Fruit fly (Drosophila melanogaster): ENCODE measurements around the gene Ir7a.

DNA sequence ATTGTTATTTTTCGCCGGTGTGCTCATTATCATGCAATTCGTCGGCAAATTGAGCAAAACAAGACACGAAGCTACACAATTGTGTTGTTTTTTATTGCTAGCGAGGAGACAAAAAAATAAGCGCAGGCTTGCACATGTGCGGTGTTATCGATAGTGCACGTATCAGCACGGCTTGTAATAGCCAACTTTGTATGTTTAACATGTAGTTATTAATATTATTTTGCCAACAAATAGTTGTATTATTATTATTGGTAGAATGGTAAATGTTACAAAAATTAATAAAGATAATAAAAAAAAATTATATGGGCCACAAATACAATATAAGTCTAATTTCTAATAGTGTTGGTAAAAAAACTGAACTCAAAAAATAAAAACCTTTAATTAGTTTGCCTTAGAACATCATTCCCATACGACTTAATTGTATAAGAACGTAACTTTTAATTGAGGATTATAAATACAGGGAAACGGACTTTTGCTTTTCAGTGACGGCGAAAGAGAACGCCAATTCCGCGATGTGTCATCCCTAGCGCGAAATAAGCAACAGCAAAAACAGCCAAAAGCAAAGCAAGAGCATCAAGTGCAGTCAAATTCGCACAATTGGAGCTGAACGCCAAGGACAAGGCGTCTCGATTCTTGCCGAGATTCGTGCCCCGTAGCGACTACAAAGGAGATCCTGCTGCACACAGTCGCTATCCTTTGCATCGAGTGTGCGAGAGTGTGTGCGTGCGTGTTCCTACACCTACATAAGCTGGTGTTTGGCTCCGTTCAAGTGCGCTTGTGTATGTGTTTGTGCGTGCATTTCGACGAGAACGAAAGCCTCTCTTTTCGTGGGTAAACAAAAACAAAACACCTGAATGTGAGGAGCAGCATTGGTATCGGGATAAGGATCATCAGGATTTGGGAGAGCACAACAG, 36.3 kb upstream of the Ir7a start, which contains the start of the genes NELF-B and CG12155:
- TF ChIP-seq Hr78 (GFP tag; optimal IDR thresholded peaks at IDR 0.05) (no peak), z (GFP tag; IDR thresholded peaks at IDR 0.05) (no peak), hbn (GFP tag; IDR thresholded peaks at IDR 0.05; ENCODE audit: partially characterized antibody) (peak; percentile 31; the same call in 1 of the 2 replicates), seq (GFP tag; IDR thresholded peaks at IDR 0.05) (no peak)
